Fruit fly (Drosophila melanogaster): ENCODE results near the gene CG1486.

- TF ChIP-seq CG8478 (optimal IDR thresholded peaks at IDR 0.05): no peak
- TF ChIP-seq psq (optimal IDR thresholded peaks at IDR 0.05): no peak
- no peak for TF ChIP-seq Dll (optimal IDR thresholded peaks at IDR 0.05)
- TF ChIP-seq pan (optimal IDR thresholded peaks at IDR 0.05): no peak
Measured at dm6 chrX:21353541-21353940, 29.7 kb downstream of the CG1486 start.
